Comparison of ENCODE assay signal across 1 fruit fly cellular context in the genomic region with DNA sequence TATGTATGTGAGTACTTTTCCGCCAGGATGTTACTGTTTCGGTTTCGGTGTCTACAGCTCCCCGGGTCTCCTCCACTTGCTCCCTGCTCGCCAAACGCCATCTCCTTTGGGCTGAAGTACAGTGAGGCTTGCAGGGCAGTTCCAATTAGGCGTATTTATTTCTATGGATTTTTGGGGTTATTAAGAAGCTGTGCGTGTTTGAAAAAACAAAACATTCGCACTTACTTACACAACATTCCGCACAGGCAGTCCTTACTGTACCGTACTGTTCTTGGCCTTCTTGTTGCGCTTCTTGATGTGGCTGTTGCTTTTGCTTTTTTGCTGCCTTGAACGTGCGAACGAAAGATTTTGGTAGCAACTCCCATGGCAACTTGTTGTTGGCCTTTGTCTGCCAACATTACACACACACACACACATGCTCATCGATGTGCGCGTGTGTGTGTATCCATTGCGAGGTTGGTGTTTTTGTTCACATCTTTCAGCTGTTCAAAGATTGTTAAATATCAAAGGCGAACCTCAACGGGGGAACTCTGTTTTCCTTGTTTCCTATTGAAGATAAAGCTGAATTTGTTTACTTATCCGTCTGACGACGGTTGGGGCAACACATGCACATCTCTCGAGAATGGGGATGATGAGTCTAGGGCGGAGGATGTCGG.
TF ChIP-seq lines count a peak whose summit lies in the region.

No protein-coding gene starts in this region.

TF ChIP-seq in whole organism, embryonic, 481 proteins besides CTCF, POLR2A, EP300 and RAD21 (continued from another document and continues in another):
- peak; percentile 51 for TF ChIP-seq Rx (GFP tag; IDR thresholded peaks at IDR 0.05; lab: Robert Waterston, UW)
- 0 out of 2 replicates have a peak, but pooled peaks have one; percentile 51 for TF ChIP-seq Awh (GFP tag; IDR thresholded peaks at IDR 0.05; lab: Robert Waterston, UW)
- peak; percentile 32; the same call in 1 of the 2 replicates for TF ChIP-seq aop (GFP tag; IDR thresholded peaks at IDR 0.05; lab: Robert Waterston, UW)
- 0 out of 2 replicates have a peak, but pooled peaks have one; percentile 25 for TF ChIP-seq gsb (GFP tag; IDR thresholded peaks at IDR 0.05; lab: Robert Waterston, UW)
- TF ChIP-seq HmgZ (tag; optimal IDR thresholded peaks at IDR 0.05; lab: Kevin White, UChicago), result peak; percentile 39
- peak; percentile 22 for TF ChIP-seq CG10209 (GFP tag; optimal IDR thresholded peaks at IDR 0.05; lab: Kevin White, UChicago)
- TF ChIP-seq gro (GFP tag; optimal IDR thresholded peaks at IDR 0.05; lab: Kevin White, UChicago), result peak; percentile 45
- no peak for TF ChIP-seq Hmx (GFP tag; optimal IDR thresholded peaks at IDR 0.05; lab: Kevin White, UChicago)
- TF ChIP-seq CG3995 (GFP tag; optimal IDR thresholded peaks at IDR 0.05; lab: Kevin White, UChicago), result no peak
- TF ChIP-seq crc (GFP tag; optimal IDR thresholded peaks at IDR 0.05; lab: Kevin White, UChicago), result no peak
- peak; percentile 40 for TF ChIP-seq HHEX (GFP tag; optimal IDR thresholded peaks at IDR 0.05; lab: Kevin White, UChicago)
- TF ChIP-seq CG11398 (GFP tag; optimal IDR thresholded peaks at IDR 0.05; lab: Kevin White, UChicago), result peak; percentile 17
- TF ChIP-seq CG11093 (GFP tag; IDR thresholded peaks at IDR 0.05; lab: Robert Waterston, UW), result no peak
- TF ChIP-seq bigmax (GFP tag; optimal IDR thresholded peaks at IDR 0.05; lab: Kevin White, UChicago), result no peak
- no peak for TF ChIP-seq Bgb (GFP tag; IDR thresholded peaks at IDR 0.05; lab: Robert Waterston, UW; ENCODE audit: partially characterized antibody)
- TF ChIP-seq Poxn (GFP tag; IDR thresholded peaks at IDR 0.05; lab: Robert Waterston, UW), result no peak
- 0 out of 3 replicates have a peak, but pooled peaks have one; percentile 47 for TF ChIP-seq CG7357 (GFP tag; IDR thresholded peaks at IDR 0.05; lab: Robert Waterston, UW)
- TF ChIP-seq CG8944 (GFP tag; optimal IDR thresholded peaks at IDR 0.05; lab: Kevin White, UChicago), result peak; percentile 59
- peak; percentile 58; the same call in 1 of the 2 replicates for TF ChIP-seq Drgx (GFP tag; IDR thresholded peaks at IDR 0.05; lab: Robert Waterston, UW)
- TF ChIP-seq Ets65A (GFP tag; lab: Kevin White, UChicago), result peak; percentile 91
- no peak for TF ChIP-seq CG3281 (GFP tag; optimal IDR thresholded peaks at IDR 0.05; lab: Kevin White, UChicago)
- TF ChIP-seq B-H2 (GFP tag; optimal IDR thresholded peaks at IDR 0.05; lab: Kevin White, UChicago), result no peak
- 0 out of 3 replicates have a peak, but pooled peaks have one; percentile 47 for TF ChIP-seq Dbx (GFP tag; IDR thresholded peaks at IDR 0.05; lab: Robert Waterston, UW)
- peak; percentile 37 for TF ChIP-seq fd96Cb (tag; optimal IDR thresholded peaks at IDR 0.05; lab: Kevin White, UChicago)
- peak; percentile 23 for TF ChIP-seq phol (tag; optimal IDR thresholded peaks at IDR 0.05; lab: Kevin White, UChicago)
- TF ChIP-seq wek (GFP tag; optimal IDR thresholded peaks at IDR 0.05; lab: Kevin White, UChicago), result no peak
- peak; percentile 49 for TF ChIP-seq CG30403 (GFP tag; optimal IDR thresholded peaks at IDR 0.05; lab: Kevin White, UChicago)
- TF ChIP-seq Stat92E (GFP tag; optimal IDR thresholded peaks at IDR 0.05; lab: Kevin White, UChicago), result no peak
- peak; percentile 59 for TF ChIP-seq sob (GFP tag; IDR thresholded peaks at IDR 0.05; lab: Robert Waterston, UW)
- TF ChIP-seq CG7271 (tag; optimal IDR thresholded peaks at IDR 0.05; lab: Kevin White, UChicago), result no peak
- TF ChIP-seq Camta (GFP tag; optimal IDR thresholded peaks at IDR 0.05; lab: Kevin White, UChicago), result no peak
- peak; percentile 33 for TF ChIP-seq CG12942 (GFP tag; optimal IDR thresholded peaks at IDR 0.05; lab: Kevin White, UChicago)
- no peak for TF ChIP-seq Hr78 (GFP tag; optimal IDR thresholded peaks at IDR 0.05; lab: Kevin White, UChicago)
- TF ChIP-seq disco-r (GFP tag; optimal IDR thresholded peaks at IDR 0.05; lab: Kevin White, UChicago), result peak; percentile 22
- no peak for TF ChIP-seq CG8281 (tag; optimal IDR thresholded peaks at IDR 0.05; lab: Kevin White, UChicago)
- TF ChIP-seq chinmo (GFP tag; IDR thresholded peaks at IDR 0.05; lab: Robert Waterston, UW; ENCODE audit: partially characterized antibody), result no peak
- TF ChIP-seq D19B (GFP tag; optimal IDR thresholded peaks at IDR 0.05; lab: Kevin White, UChicago), result no peak
- peak; percentile 29; the same call in 1 of the 2 replicates for TF ChIP-seq NFAT (GFP tag; IDR thresholded peaks at IDR 0.05; lab: Robert Waterston, UW)
- no peak for TF ChIP-seq Sry-β (GFP tag; optimal IDR thresholded peaks at IDR 0.05; lab: Kevin White, UChicago)
- TF ChIP-seq Tbp (GFP tag; optimal IDR thresholded peaks at IDR 0.05; lab: Kevin White, UChicago), result no peak
- TF ChIP-seq jing (GFP tag; optimal IDR thresholded peaks at IDR 0.05; lab: Kevin White, UChicago), result peak; percentile 0
- TF ChIP-seq CG7786 (GFP tag; optimal IDR thresholded peaks at IDR 0.05; lab: Kevin White, UChicago), result peak; percentile 62
- no peak for TF ChIP-seq CG4328 (GFP tag; optimal IDR thresholded peaks at IDR 0.05; lab: Kevin White, UChicago)
- TF ChIP-seq CG17568 (GFP tag; optimal IDR thresholded peaks at IDR 0.05; lab: Kevin White, UChicago), result no peak
- peak; percentile 77 for TF ChIP-seq H2.0 (GFP tag; IDR thresholded peaks at IDR 0.05; lab: Robert Waterston, UW)
- TF ChIP-seq CG17328 (GFP tag; IDR thresholded peaks at IDR 0.05; lab: Robert Waterston, UW), result peak; percentile 69
- peak; percentile 32 for TF ChIP-seq schlank (tag; optimal IDR thresholded peaks at IDR 0.05; lab: Kevin White, UChicago)
- peak; percentile 78 for TF ChIP-seq row (GFP tag; IDR thresholded peaks at IDR 0.05; lab: Robert Waterston, UW)
- no peak for TF ChIP-seq z (GFP tag; IDR thresholded peaks at IDR 0.05; lab: Robert Waterston, UW)
- no peak for TF ChIP-seq amos (GFP tag; IDR thresholded peaks at IDR 0.05; lab: Robert Waterston, UW; ENCODE audit: partially characterized antibody)
- TF ChIP-seq ato (GFP tag; IDR thresholded peaks at IDR 0.05; lab: Robert Waterston, UW; ENCODE audit: partially characterized antibody), result no peak
- TF ChIP-seq Six4 (GFP tag; optimal IDR thresholded peaks at IDR 0.05; lab: Kevin White, UChicago), result no peak
- TF ChIP-seq sr (GFP tag; IDR thresholded peaks at IDR 0.05; lab: Robert Waterston, UW), result 0 out of 3 replicates have a peak, but pooled peaks have one; percentile 4
- peak; percentile 47 for TF ChIP-seq Chrac-16 (GFP tag; optimal IDR thresholded peaks at IDR 0.05; lab: Kevin White, UChicago)
- TF ChIP-seq CG14441 (GFP tag; IDR thresholded peaks at IDR 0.05; lab: Robert Waterston, UW), result peak; percentile 68
- no peak for TF ChIP-seq CG8359 (GFP tag; optimal IDR thresholded peaks at IDR 0.05; lab: Kevin White, UChicago; ENCODE audit: borderline replicate concordance)
- TF ChIP-seq HLH4C (GFP tag; IDR thresholded peaks at IDR 0.05; lab: Robert Waterston, UW; ENCODE audit: partially characterized antibody), result no peak
- peak; percentile 42; the same call in 1 of the 2 replicates for TF ChIP-seq bowl (GFP tag; IDR thresholded peaks at IDR 0.05; lab: Robert Waterston, UW)
- no peak for TF ChIP-seq CG12219 (GFP tag; optimal IDR thresholded peaks at IDR 0.05; lab: Kevin White, UChicago)
- peak; percentile 36 for TF ChIP-seq ATbp (GFP tag; optimal IDR thresholded peaks at IDR 0.05; lab: Kevin White, UChicago)
- TF ChIP-seq Mes4 (GFP tag; optimal IDR thresholded peaks at IDR 0.05; lab: Kevin White, UChicago), result peak; percentile 33
- TF ChIP-seq CG11085 (GFP tag; IDR thresholded peaks at IDR 0.05; lab: Robert Waterston, UW), result no peak
- peak; percentile 82 for TF ChIP-seq ci (GFP tag; IDR thresholded peaks at IDR 0.05; lab: Robert Waterston, UW)
- TF ChIP-seq ranshi (GFP tag; IDR thresholded peaks at IDR 0.05; lab: Robert Waterston, UW), result peak; percentile 55; the same call in 1 of the 2 replicates
- TF ChIP-seq psq (GFP tag; optimal IDR thresholded peaks at IDR 0.05; lab: Kevin White, UChicago), result no peak
- peak; percentile 20 for TF ChIP-seq CG3163 (GFP tag; optimal IDR thresholded peaks at IDR 0.05; lab: Kevin White, UChicago)
- TF ChIP-seq Nf-YA (GFP tag; IDR thresholded peaks at IDR 0.05; lab: Robert Waterston, UW), result no peak
- peak; percentile 94 for TF ChIP-seq grau (tag; optimal IDR thresholded peaks at IDR 0.05; lab: Kevin White, UChicago)
- no peak for TF ChIP-seq cas (GFP tag; IDR thresholded peaks at IDR 0.05; lab: Robert Waterston, UW)
- TF ChIP-seq BtbVII (GFP tag; optimal IDR thresholded peaks at IDR 0.05; lab: Kevin White, UChicago), result no peak
- no peak for TF ChIP-seq rib (GFP tag; IDR thresholded peaks at IDR 0.05; lab: Robert Waterston, UW)
- TF ChIP-seq sima (GFP tag; optimal IDR thresholded peaks at IDR 0.05; lab: Kevin White, UChicago), result no peak
- no peak for TF ChIP-seq pzg (GFP tag; optimal IDR thresholded peaks at IDR 0.05; lab: Kevin White, UChicago)
- TF ChIP-seq Hand (GFP tag; optimal IDR thresholded peaks at IDR 0.05; lab: Kevin White, UChicago), result no peak
- no peak for TF ChIP-seq CG43689 (GFP tag; IDR thresholded peaks at IDR 0.05; lab: Robert Waterston, UW)
- TF ChIP-seq CG6175 (GFP tag; IDR thresholded peaks at IDR 0.05; lab: Robert Waterston, UW), result no peak
- TF ChIP-seq unpg (GFP tag; optimal IDR thresholded peaks at IDR 0.05; lab: Kevin White, UChicago), result peak; percentile 47
- TF ChIP-seq CG12071 (GFP tag; optimal IDR thresholded peaks at IDR 0.05; lab: Kevin White, UChicago), result no peak
- TF ChIP-seq Blimp-1 (GFP tag; optimal IDR thresholded peaks at IDR 0.05; lab: Kevin White, UChicago), result no peak
- peak; percentile 34 for TF ChIP-seq CG1602 (GFP tag; optimal IDR thresholded peaks at IDR 0.05; lab: Kevin White, UChicago)
- no peak for TF ChIP-seq CG3726 (GFP tag; IDR thresholded peaks at IDR 0.05; lab: Robert Waterston, UW)
- peak; percentile 58 for TF ChIP-seq CG16815 (GFP tag; optimal IDR thresholded peaks at IDR 0.05; lab: Kevin White, UChicago)
- no peak for TF ChIP-seq Opbp (GFP tag; IDR thresholded peaks at IDR 0.05; lab: Robert Waterston, UW; ENCODE audit: partially characterized antibody)
- TF ChIP-seq ind (GFP tag; optimal IDR thresholded peaks at IDR 0.05; lab: Kevin White, UChicago), result peak; percentile 37
- TF ChIP-seq Atf3 (GFP tag; optimal IDR thresholded peaks at IDR 0.05; lab: Kevin White, UChicago), result peak; percentile 21
- no peak for TF ChIP-seq maf-S (GFP tag; optimal IDR thresholded peaks at IDR 0.05; lab: Kevin White, UChicago)
- peak; percentile 66 for TF ChIP-seq Antp (GFP tag; optimal IDR thresholded peaks at IDR 0.05; lab: Kevin White, UChicago)
- peak; percentile 62 for TF ChIP-seq gem (tag; optimal IDR thresholded peaks at IDR 0.05; lab: Kevin White, UChicago)
- TF ChIP-seq CG17829 (tag; optimal IDR thresholded peaks at IDR 0.05; lab: Kevin White, UChicago), result peak; percentile 5
- TF ChIP-seq nau (GFP tag; optimal IDR thresholded peaks at IDR 0.05; lab: Kevin White, UChicago), result no peak
- peak; percentile 31 for TF ChIP-seq Meics (GFP tag; optimal IDR thresholded peaks at IDR 0.05; lab: Kevin White, UChicago)
- TF ChIP-seq kay (GFP tag; optimal IDR thresholded peaks at IDR 0.05; lab: Kevin White, UChicago), result no peak
- no peak for TF ChIP-seq CG1233 (GFP tag; optimal IDR thresholded peaks at IDR 0.05; lab: Kevin White, UChicago)
- no peak for TF ChIP-seq CG7928 (GFP tag; optimal IDR thresholded peaks at IDR 0.05; lab: Kevin White, UChicago)
- TF ChIP-seq CG2199 (GFP tag; IDR thresholded peaks at IDR 0.05; lab: Robert Waterston, UW), result no peak
- peak; percentile 86 for TF ChIP-seq lbe (GFP tag; optimal IDR thresholded peaks at IDR 0.05; lab: Kevin White, UChicago)
- no peak for TF ChIP-seq br (optimal IDR thresholded peaks at IDR 0.05; lab: Kevin White, UChicago)
- peak; percentile 63 for TF ChIP-seq sisA (GFP tag; IDR thresholded peaks at IDR 0.05; lab: Robert Waterston, UW)
- no peak for TF ChIP-seq CG6791 (GFP tag; IDR thresholded peaks at IDR 0.05; lab: Robert Waterston, UW; ENCODE audit: partially characterized antibody)
- no peak for TF ChIP-seq CG10462 (GFP tag; optimal IDR thresholded peaks at IDR 0.05; lab: Kevin White, UChicago)
- TF ChIP-seq toy (GFP tag; IDR thresholded peaks at IDR 0.05; lab: Robert Waterston, UW), result no peak
- no peak for TF ChIP-seq nerfin-2 (GFP tag; IDR thresholded peaks at IDR 0.05; lab: Robert Waterston, UW; ENCODE audit: partially characterized antibody)
- no peak for TF ChIP-seq pum (GFP tag; optimal IDR thresholded peaks at IDR 0.05; lab: Kevin White, UChicago)
- no peak for TF ChIP-seq CG12299 (tag; optimal IDR thresholded peaks at IDR 0.05; lab: Kevin White, UChicago)
- TF ChIP-seq CG17361 (GFP tag; IDR thresholded peaks at IDR 0.05; lab: Robert Waterston, UW), result 0 out of 3 replicates have a peak, but pooled peaks have one; percentile 12
- peak; percentile 68 for TF ChIP-seq CG1603 (tag; optimal IDR thresholded peaks at IDR 0.05; lab: Kevin White, UChicago)
- 0 out of 2 replicates have a peak, but pooled peaks have one; percentile 16 for TF ChIP-seq CG6272 (GFP tag; IDR thresholded peaks at IDR 0.05; lab: Robert Waterston, UW)
- TF ChIP-seq scrt (GFP tag; optimal IDR thresholded peaks at IDR 0.05; lab: Kevin White, UChicago), result peak; percentile 82
- TF ChIP-seq CG4424 (GFP tag; optimal IDR thresholded peaks at IDR 0.05; lab: Kevin White, UChicago), result peak; percentile 20
- peak; percentile 64; the same call in 1 of the 2 replicates for TF ChIP-seq chm (GFP tag; IDR thresholded peaks at IDR 0.05; lab: Robert Waterston, UW)
- TF ChIP-seq cad (GFP tag; optimal IDR thresholded peaks at IDR 0.05; lab: Kevin White, UChicago), result no peak
- TF ChIP-seq CG6654 (GFP tag; optimal IDR thresholded peaks at IDR 0.05; lab: Kevin White, UChicago), result no peak
- TF ChIP-seq pho (GFP tag; optimal IDR thresholded peaks at IDR 0.05; lab: Kevin White, UChicago), result peak; percentile 28
- no peak for TF ChIP-seq MESR4 (GFP tag; optimal IDR thresholded peaks at IDR 0.05; lab: Kevin White, UChicago)
- TF ChIP-seq hth (optimal IDR thresholded peaks at IDR 0.05; lab: Kevin White, UChicago), result no peak
- peak; percentile 27 for TF ChIP-seq tio (GFP tag; optimal IDR thresholded peaks at IDR 0.05; lab: Kevin White, UChicago)
- TF ChIP-seq Optix (GFP tag; IDR thresholded peaks at IDR 0.05; lab: Robert Waterston, UW), result peak; percentile 53; the same call in 1 of the 3 replicates
- no peak for TF ChIP-seq Taf1 (GFP tag; IDR thresholded peaks at IDR 0.05; lab: Robert Waterston, UW)
- TF ChIP-seq al (GFP tag; IDR thresholded peaks at IDR 0.05; lab: Robert Waterston, UW), result 0 out of 2 replicates have a peak, but pooled peaks have one; percentile 19
- peak; percentile 30; the same call in 1 of the 2 replicates for TF ChIP-seq CG31441 (GFP tag; IDR thresholded peaks at IDR 0.05; lab: Robert Waterston, UW)
- TF ChIP-seq abd-A (tag; optimal IDR thresholded peaks at IDR 0.05; lab: Kevin White, UChicago), result no peak
- TF ChIP-seq sd (tag; optimal IDR thresholded peaks at IDR 0.05; lab: Kevin White, UChicago), result no peak
- TF ChIP-seq CG34224 (GFP tag; IDR thresholded peaks at IDR 0.05; lab: Robert Waterston, UW; ENCODE audit: partially characterized antibody), result no peak
